Fruit fly (Drosophila melanogaster) whole organism, embryonic: ENCODE measurements around the gene CG15773.
A peak's percentile ranks its signal among the peaks of the same experiment; 100 is the strongest.

Source experiments
- Aef1 ChIP-seq: fragments of 200-800 bp; sonication (Bioruptor generic); IDR thresholded peaks from 3 replicates; pipeline ENCODE4 v1.3.6; 2022; ENCODE audit warnings: missing biosample characterization, missing genetic modification characterization
- CG10274 ChIP-seq: fragments of 200-800 bp; sonication (Bioruptor generic); optimal IDR thresholded peaks from 3 replicates; lab custom pipeline; 2017; ENCODE audit warnings: missing biosample characterization, mild to moderate bottlenecking, missing genetic modification characterization
- CG10321 ChIP-seq: fragments of 200-800 bp; sonication (Bioruptor generic); IDR thresholded peaks from 2 replicates; pipeline ENCODE4 v1.3.6; 2022; ENCODE audit warnings: missing biosample characterization, missing genetic modification characterization
- CG12942 ChIP-seq: fragments of 200-800 bp; sonication (Bioruptor generic); optimal IDR thresholded peaks from 3 replicates; lab custom pipeline; 2016; ENCODE audit warnings: missing biosample characterization, missing genetic modification characterization
- CG13624 ChIP-seq: fragments of 200-800 bp; sonication (Bioruptor generic); optimal IDR thresholded peaks from 2 replicates; lab custom pipeline; 2016; ENCODE audit warnings: missing biosample characterization, missing genetic modification characterization
- CG15601 ChIP-seq: fragments of 200-800 bp; sonication (Bioruptor generic); optimal IDR thresholded peaks from 3 replicates; lab custom pipeline; 2019; ENCODE audit warnings: missing biosample characterization, mild to moderate bottlenecking, missing genetic modification characterization, moderate library complexity
- CG16815 ChIP-seq: fragments of 200-800 bp; sonication (Bioruptor generic); optimal IDR thresholded peaks from 3 replicates; lab custom pipeline; 2017; ENCODE audit warnings: missing biosample characterization, mild to moderate bottlenecking, missing genetic modification characterization
- CG17912 ChIP-seq: fragments of 200-800 bp; sonication (Bioruptor generic); optimal IDR thresholded peaks from 2 replicates; lab custom pipeline; 2018; ENCODE audit warnings: missing biosample characterization, mild to moderate bottlenecking, missing genetic modification characterization
- CG2120 ChIP-seq: fragments of 200-800 bp; sonication (Bioruptor generic); optimal IDR thresholded peaks from 3 replicates; lab custom pipeline; 2016; ENCODE audit warnings: missing biosample characterization, missing genetic modification characterization
- CG2678 ChIP-seq: fragments of 200-800 bp; sonication (Bioruptor generic); optimal IDR thresholded peaks from 3 replicates; lab custom pipeline; 2019; ENCODE audit warnings: missing biosample characterization, mild to moderate bottlenecking, missing genetic modification characterization, moderate library complexity
- CG2889 ChIP-seq: fragments of 200-800 bp; sonication (Bioruptor generic); IDR thresholded peaks from 3 replicates; pipeline ENCODE4 v1.3.6; 2022; ENCODE audit warnings: missing biosample characterization, missing genetic modification characterization
- CG30431 ChIP-seq: fragments of 200-800 bp; sonication (Bioruptor generic); optimal IDR thresholded peaks from 2 replicates; lab custom pipeline; 2017; ENCODE audit warnings: missing biosample characterization, missing genetic modification characterization
- CG42726 ChIP-seq: fragments of 200-800 bp; sonication (Bioruptor generic); IDR thresholded peaks from 2 replicates; pipeline ENCODE4 v1.3.6; 2022; ENCODE audit warnings: missing biosample characterization, missing genetic modification characterization; ENCODE audit not compliant: partially characterized antibody
- CG4360 ChIP-seq: fragments of 200-800 bp; sonication (Bioruptor generic); IDR thresholded peaks from 2 replicates; pipeline ENCODE4 v1.3.6; 2022; ENCODE audit warnings: missing biosample characterization, missing genetic modification characterization
- CG4730 ChIP-seq: fragments of 200-800 bp; sonication (Bioruptor generic); IDR thresholded peaks from 2 replicates; pipeline ENCODE4 v1.3.6; 2022; ENCODE audit warnings: missing biosample characterization, missing genetic modification characterization
- CG6689 ChIP-seq: fragments of 200-800 bp; sonication (Bioruptor generic); IDR thresholded peaks from 2 replicates; pipeline ENCODE4 v1.3.6; 2022; ENCODE audit warnings: missing biosample characterization, missing genetic modification characterization
- CG6813 ChIP-seq: fragments of 200-800 bp; sonication (Bioruptor generic); optimal IDR thresholded peaks from 2 replicates; lab custom pipeline; 2017; ENCODE audit warnings: missing biosample characterization, missing genetic modification characterization, mild to moderate bottlenecking, moderate library complexity, missing genetic modification reagents
- CG9932 ChIP-seq: fragments of 200-800 bp; sonication (Bioruptor generic); IDR thresholded peaks from 2 replicates; pipeline ENCODE4 v1.3.6; 2022; ENCODE audit warnings: missing biosample characterization, missing genetic modification characterization
- CoRest ChIP-seq: fragments of 200-800 bp; sonication (Bioruptor generic); optimal IDR thresholded peaks from 3 replicates; lab custom pipeline; 2018; ENCODE audit warnings: missing biosample characterization, mild to moderate bottlenecking, missing genetic modification characterization, moderate library complexity
- Dref ChIP-seq: fragments of 200-800 bp; sonication (Bioruptor generic); IDR thresholded peaks from 2 replicates; pipeline ENCODE4 v1.3.6; 2022; ENCODE audit warnings: missing biosample characterization, missing genetic modification characterization
- H15 ChIP-seq: fragments of 200-800 bp; sonication (Bioruptor generic); IDR thresholded peaks from 3 replicates; pipeline ENCODE4 v1.3.6; 2022; ENCODE audit warnings: missing biosample characterization, missing genetic modification characterization
- Nf-YA ChIP-seq: fragments of 200-800 bp; sonication (Bioruptor generic); IDR thresholded peaks from 2 replicates; pipeline ENCODE4 v1.3.6; 2022; ENCODE audit warnings: missing biosample characterization, missing genetic modification characterization
- NfI ChIP-seq: fragments of 200-800 bp; sonication (Bioruptor generic); optimal IDR thresholded peaks from 3 replicates; lab custom pipeline; 2018; ENCODE audit warnings: missing biosample characterization, mild to moderate bottlenecking, missing genetic modification characterization, moderate library complexity
- Oli ChIP-seq: fragments of 200-800 bp; sonication (Bioruptor generic); optimal IDR thresholded peaks from 2 replicates; lab custom pipeline; 2018; ENCODE audit warnings: missing biosample characterization, mild to moderate bottlenecking, missing genetic modification characterization, moderate library complexity
- Opbp ChIP-seq: fragments of 200-800 bp; sonication (Bioruptor generic); IDR thresholded peaks from 3 replicates; pipeline ENCODE4 v1.3.6; 2022; ENCODE audit warnings: missing biosample characterization, missing genetic modification characterization; ENCODE audit not compliant: partially characterized antibody
- Sin3A ChIP-seq: fragments of >200 bp; optimal IDR thresholded peaks from 2 replicates; lab custom pipeline; 2018
- Sox100B ChIP-seq: fragments of 200-800 bp; sonication (Bioruptor generic); optimal IDR thresholded peaks from 3 replicates; lab custom pipeline; 2018; ENCODE audit warnings: missing biosample characterization, mild to moderate bottlenecking, missing genetic modification characterization
- Trl ChIP-seq, 3 experiments: fragments of >200 bp in 2 of 3; fragments of 200-800 bp in 1 of 3; sonication (Bioruptor generic) in 1 of 3; optimal IDR thresholded peaks; 2 replicates in 1 of 3; 3 replicates in 2 of 3; lab custom pipeline; 2016 to 2017; ENCODE audit warnings: missing biosample characterization in 1 of 3, missing genetic modification characterization in 1 of 3
- al ChIP-seq: fragments of 200-800 bp; sonication (Bioruptor generic); IDR thresholded peaks from 2 replicates; pipeline ENCODE4 v1.3.6; 2022; ENCODE audit warnings: missing biosample characterization, missing genetic modification characterization
- bcd ChIP-seq: fragments of 200-800 bp; sonication (Bioruptor generic); optimal IDR thresholded peaks from 2 replicates; lab custom pipeline; 2017; ENCODE audit warnings: missing biosample characterization, mild to moderate bottlenecking, missing genetic modification characterization
- bigmax ChIP-seq: fragments of 200-800 bp; sonication (Bioruptor generic); optimal IDR thresholded peaks from 2 replicates; lab custom pipeline; 2018; ENCODE audit warnings: missing biosample characterization, mild to moderate bottlenecking, missing genetic modification characterization
- chm ChIP-seq: fragments of 200-800 bp; sonication (Bioruptor generic); IDR thresholded peaks from 2 replicates; pipeline ENCODE4 v1.3.6; 2022; ENCODE audit warnings: missing biosample characterization, missing genetic modification characterization
- ci ChIP-seq: fragments of 200-800 bp; sonication (Bioruptor generic); IDR thresholded peaks from 3 replicates; pipeline ENCODE4 v1.3.6; 2022; ENCODE audit warnings: missing biosample characterization, missing genetic modification characterization
- danr ChIP-seq: fragments of 200-800 bp; sonication (Bioruptor generic); IDR thresholded peaks from 2 replicates; pipeline ENCODE4 v1.3.6; 2022; ENCODE audit warnings: missing biosample characterization, missing genetic modification characterization
- dysf ChIP-seq: fragments of 200-800 bp; sonication (Bioruptor generic); IDR thresholded peaks from 3 replicates; pipeline ENCODE4 v1.3.6; 2022; ENCODE audit warnings: missing biosample characterization, missing genetic modification characterization
- gsb ChIP-seq: fragments of 200-800 bp; sonication (Bioruptor generic); IDR thresholded peaks from 2 replicates; pipeline ENCODE4 v1.3.6; 2022; ENCODE audit warnings: missing biosample characterization, missing genetic modification characterization
- insv ChIP-seq, 2 experiments: fragments of 200-800 bp; sonication (Bioruptor generic); optimal IDR thresholded peaks; 3 replicates each; lab custom pipeline; 2016 to 2018; ENCODE audit warnings: missing biosample characterization in 2 of 2, missing genetic modification characterization in 2 of 2
- maf-S ChIP-seq: fragments of 200-800 bp; sonication (Bioruptor generic); optimal IDR thresholded peaks from 2 replicates; lab custom pipeline; 2016; ENCODE audit warnings: missing biosample characterization, missing genetic modification characterization
- nau ChIP-seq: fragments of 200-800 bp; sonication (Bioruptor generic); optimal IDR thresholded peaks from 3 replicates; lab custom pipeline; 2017; ENCODE audit warnings: missing biosample characterization, mild to moderate bottlenecking, missing genetic modification characterization, missing genetic modification reagents
- nerfin-2 ChIP-seq: fragments of 200-800 bp; sonication (Bioruptor generic); IDR thresholded peaks from 2 replicates; pipeline ENCODE4 v1.3.6; 2022; ENCODE audit warnings: missing biosample characterization, missing genetic modification characterization; ENCODE audit not compliant: partially characterized antibody
- odd ChIP-seq: fragments of 200-800 bp; sonication (Bioruptor generic); optimal IDR thresholded peaks from 2 replicates; lab custom pipeline; 2017; ENCODE audit warnings: missing biosample characterization, mild to moderate bottlenecking, missing genetic modification characterization
- psq ChIP-seq: fragments of 200-800 bp; sonication (Bioruptor generic); optimal IDR thresholded peaks from 2 replicates; lab custom pipeline; 2017; ENCODE audit warnings: missing biosample characterization, missing genetic modification characterization
- rib ChIP-seq: fragments of 200-800 bp; sonication (Bioruptor generic); IDR thresholded peaks from 2 replicates; pipeline ENCODE4 v1.3.6; 2022; ENCODE audit warnings: missing biosample characterization, missing genetic modification characterization
- ro ChIP-seq: fragments of 200-800 bp; sonication (Bioruptor generic); IDR thresholded peaks from 2 replicates; pipeline ENCODE4 v1.3.6; 2022; ENCODE audit warnings: missing biosample characterization, missing genetic modification characterization
- sc ChIP-seq, 3 experiments: fragments of >200 bp in 2 of 3; fragments of 200-800 bp in 1 of 3; sonication (Bioruptor generic) in 1 of 3; optimal IDR thresholded peaks; 2 replicates in 2 of 3; 3 replicates in 1 of 3; lab custom pipeline; 2017; ENCODE audit warnings: mild to moderate bottlenecking in 1 of 3, missing biosample characterization in 1 of 3, missing genetic modification characterization in 1 of 3, missing genetic modification reagents in 1 of 3
- slp2 ChIP-seq: fragments of 200-800 bp; sonication (Bioruptor generic); optimal IDR thresholded peaks from 2 replicates; lab custom pipeline; 2016; ENCODE audit warnings: missing biosample characterization, missing genetic modification characterization
- vfl ChIP-seq: fragments of 200-800 bp; sonication (Bioruptor generic); optimal IDR thresholded peaks from 2 replicates; lab custom pipeline; 2016; ENCODE audit warnings: missing biosample characterization, missing genetic modification characterization
- wek ChIP-seq: fragments of 200-800 bp; sonication (Bioruptor generic); optimal IDR thresholded peaks from 3 replicates; lab custom pipeline; 2018; ENCODE audit warnings: missing biosample characterization, mild to moderate bottlenecking, missing genetic modification characterization, moderate library complexity
- z ChIP-seq: fragments of 200-800 bp; sonication (Bioruptor generic); IDR thresholded peaks from 3 replicates; pipeline ENCODE4 v1.3.6; 2022; ENCODE audit warnings: missing biosample characterization, missing genetic modification characterization
- zen2 ChIP-seq: fragments of 200-800 bp; sonication (Bioruptor generic); IDR thresholded peaks from 3 replicates; pipeline ENCODE4 v1.3.6; 2022; ENCODE audit warnings: missing biosample characterization, missing genetic modification characterization; ENCODE audit not compliant: partially characterized antibody

CG15773 gene

dm6 chrX:5715455-5716227 is 16.9 kb upstream of the CG15773 start (continued):
- TF ChIP-seq z (GFP tag; lab: Robert Waterston, UW) (peak; percentile 83), maf-S (no peak), rib (GFP tag; lab: Robert Waterston, UW) (no peak), nau (no peak), CG12942 (GFP tag; lab: Kevin White, UChicago) (no peak), CG9932 (GFP tag; lab: Robert Waterston, UW) (peak; percentile 14; the same call in 1 of the 2 replicates), slp2 (GFP tag; lab: Kevin White, UChicago) (no peak), bigmax (GFP tag; lab: Kevin White, UChicago) (no peak), Aef1 (GFP tag; lab: Robert Waterston, UW) (no peak), CG10321 (no peak), Opbp (no peak), CG2120 (GFP tag; lab: Kevin White, UChicago) (peak; percentile 34), H15 (GFP tag; lab: Robert Waterston, UW) (no peak), CG42726 (GFP tag; lab: Robert Waterston, UW) (no peak), Trl (optimal IDR thresholded peaks at IDR 0.05; lab: Kevin White, UChicago) (peak in 1 of 2 experiments; percentile 17), Trl (GFP tag; optimal IDR thresholded peaks at IDR 0.05; lab: Kevin White, UChicago) (no peak), vfl (no peak), Sox100B (no peak), Sin3A (lab: Kevin White, UChicago) (no peak), CG13624 (peak; percentile 20), CG15601 (tag; lab: Kevin White, UChicago) (no peak), CG16815 (no peak), CG2889 (GFP tag; lab: Robert Waterston, UW) (no peak), zen2 (GFP tag; lab: Robert Waterston, UW) (no peak), CG4730 (GFP tag; lab: Robert Waterston, UW) (no peak), bcd (GFP tag; lab: Kevin White, UChicago) (no peak), CG10274 (no peak), insv (GFP tag; optimal IDR thresholded peaks at IDR 0.05; lab: Kevin White, UChicago) (no peak), Nf-YA (GFP tag; lab: Robert Waterston, UW) (no peak), nerfin-2 (GFP tag; lab: Robert Waterston, UW) (no peak), wek (GFP tag; lab: Kevin White, UChicago) (no peak), CG2678 (tag; lab: Kevin White, UChicago) (peak; percentile 19), CoRest (no peak), odd (GFP tag; lab: Kevin White, UChicago) (no peak), Dref (GFP tag; lab: Robert Waterston, UW) (no peak), CG4360 (GFP tag; lab: Robert Waterston, UW) (no peak), dysf (GFP tag; lab: Robert Waterston, UW) (no peak), CG6813 (GFP tag; lab: Kevin White, UChicago) (no peak), danr (no peak), sc (optimal IDR thresholded peaks at IDR 0.05; lab: Kevin White, UChicago) (no peak), sc (GFP tag; optimal IDR thresholded peaks at IDR 0.05; lab: Kevin White, UChicago) (no peak), gsb (GFP tag; lab: Robert Waterston, UW) (no peak), NfI (GFP tag; lab: Kevin White, UChicago) (no peak), al (GFP tag; lab: Robert Waterston, UW) (0 out of 2 replicates have a peak, but pooled peaks have one; percentile 12), ro (GFP tag; lab: Robert Waterston, UW) (no peak), ci (GFP tag; lab: Robert Waterston, UW) (peak; percentile 13; the same call in 1 of the 3 replicates), CG6689 (GFP tag; lab: Robert Waterston, UW) (no peak; the same call in 1 of the 2 replicates), chm (GFP tag; lab: Robert Waterston, UW) (no peak), CG17912 (GFP tag; lab: Kevin White, UChicago) (no peak), CG30431 (GFP tag; lab: Kevin White, UChicago) (no peak), psq (no peak), Oli (no peak)
